Worm (Caenorhabditis elegans) whole organism, late embryonic: ENCODE results near the gene ddn-1.

ENCODE experiments used
- K02D7.2 ChIP-seq: sonication (generic microtip); optimal IDR thresholded peaks from 2 replicates; lab custom pipeline; 2017; ENCODE audit warnings: mild to moderate bottlenecking, missing genetic modification characterization, missing compliant biosample characterization
- K09A11.1 ChIP-seq: sonication (generic microtip); optimal IDR thresholded peaks from 2 replicates; lab custom pipeline; 2017; ENCODE audit warnings: antibody characterized with exemption, mild to moderate bottlenecking, missing genetic modification characterization, missing compliant biosample characterization; ENCODE audit not compliant: insufficient read depth
- T23F11.4 ChIP-seq: fragments of 200-800 bp; sonication (Bioruptor generic); optimal IDR thresholded peaks from 2 replicates; lab custom pipeline; 2018; ENCODE audit warnings: mild to moderate bottlenecking, missing genetic modification characterization, missing compliant biosample characterization
- ahr-1 ChIP-seq: sonication (generic microtip); optimal IDR thresholded peaks from 2 replicates; lab custom pipeline; 2016; ENCODE audit warnings: missing genetic modification characterization, missing compliant biosample characterization
- ama-1 ChIP-seq: fragments of 150-350 bp; optimal IDR thresholded peaks from 2 replicates; lab custom pipeline; 2014
- ceh-18 ChIP-seq: sonication (generic microtip); optimal IDR thresholded peaks from 2 replicates; lab custom pipeline; 2016; ENCODE audit warnings: missing genetic modification characterization, missing compliant biosample characterization
- ceh-19 ChIP-seq: fragments of 200-800 bp; sonication (Bioruptor generic); optimal IDR thresholded peaks from 2 replicates; lab custom pipeline; 2018; ENCODE audit warnings: mild to moderate bottlenecking, missing genetic modification characterization, missing compliant biosample characterization
- ceh-2 ChIP-seq: sonication (generic microtip); optimal IDR thresholded peaks from 2 replicates; lab custom pipeline; 2016; ENCODE audit warnings: missing genotype, missing genetic modification characterization, missing compliant biosample characterization
- ceh-22 ChIP-seq: sonication (generic microtip); optimal IDR thresholded peaks from 2 replicates; lab custom pipeline; 2017; ENCODE audit warnings: missing biosample characterization, missing genetic modification characterization
- ceh-30 ChIP-seq: fragments of 150-350 bp; optimal IDR thresholded peaks from 2 replicates; lab custom pipeline; 2014; ENCODE audit warnings: missing biosample characterization, missing genetic modification characterization
- ceh-31 ChIP-seq: sonication (generic microtip); optimal IDR thresholded peaks from 2 replicates; lab custom pipeline; 2016; ENCODE audit warnings: missing genetic modification characterization, missing compliant biosample characterization
- ceh-45 ChIP-seq: fragments of 200-800 bp; sonication (Bioruptor generic); IDR thresholded peaks from 2 replicates; pipeline ENCODE4 v1.3.6; 2022; ENCODE audit warnings: missing genetic modification reagents, missing genetic modification characterization, missing compliant biosample characterization
- ceh-48 ChIP-seq: sonication (generic microtip); optimal IDR thresholded peaks from 2 replicates; lab custom pipeline; 2016; ENCODE audit warnings: missing genetic modification characterization, inconsistent platforms, missing compliant biosample characterization
- che-1 ChIP-seq: sonication (generic microtip); optimal IDR thresholded peaks from 2 replicates; lab custom pipeline; 2016; ENCODE audit warnings: mild to moderate bottlenecking, missing genetic modification characterization, missing compliant biosample characterization
- dmd-4 ChIP-seq: sonication (generic microtip); optimal IDR thresholded peaks from 2 replicates; lab custom pipeline; 2016; ENCODE audit warnings: borderline replicate concordance, missing genetic modification characterization, missing compliant biosample characterization
- elt-4 ChIP-seq: sonication (generic microtip); optimal IDR thresholded peaks from 2 replicates; lab custom pipeline; 2016; ENCODE audit warnings: missing genetic modification characterization, missing compliant biosample characterization
- ets-4 ChIP-seq: sonication (generic microtip); optimal IDR thresholded peaks from 2 replicates; lab custom pipeline; 2016; ENCODE audit warnings: missing genetic modification characterization, missing compliant biosample characterization
- fkh-10 ChIP-seq: fragments of 150-350 bp; optimal IDR thresholded peaks from 2 replicates; lab custom pipeline; 2014; ENCODE audit warnings: missing biosample characterization, missing genetic modification reagents, missing genetic modification characterization
- fkh-6 ChIP-seq: sonication (generic microtip); optimal IDR thresholded peaks from 2 replicates; lab custom pipeline; 2016; ENCODE audit warnings: missing genetic modification characterization, missing compliant biosample characterization
- gmeb-2 ChIP-seq: sonication (generic microtip); optimal IDR thresholded peaks from 2 replicates; lab custom pipeline; 2016; ENCODE audit warnings: missing genetic modification characterization, inconsistent platforms, missing compliant biosample characterization
- hlh-13 ChIP-seq: fragments of 200-800 bp; sonication (Bioruptor generic); optimal IDR thresholded peaks from 2 replicates; lab custom pipeline; 2018; ENCODE audit warnings: mild to moderate bottlenecking, missing genetic modification characterization, missing compliant biosample characterization
- hlh-15 ChIP-seq: sonication (generic microtip); optimal IDR thresholded peaks from 2 replicates; lab custom pipeline; 2016; ENCODE audit warnings: missing genetic modification characterization, missing compliant biosample characterization
- hlh-30 ChIP-seq: sonication (generic microtip); optimal IDR thresholded peaks from 2 replicates; lab custom pipeline; 2017; ENCODE audit warnings: antibody characterized with exemption, missing genetic modification characterization, missing compliant biosample characterization; ENCODE audit not compliant: insufficient read depth
- hlh-8 ChIP-seq: sonication (generic microtip); optimal IDR thresholded peaks from 2 replicates; lab custom pipeline; 2016; ENCODE audit warnings: missing genotype, missing genetic modification characterization, missing compliant biosample characterization
- lim-6 ChIP-seq: sonication (generic microtip); optimal IDR thresholded peaks from 2 replicates; lab custom pipeline; 2016; ENCODE audit warnings: missing genetic modification characterization, missing compliant biosample characterization
- nfya-1 ChIP-seq: sonication (generic microtip); optimal IDR thresholded peaks from 2 replicates; lab custom pipeline; 2017; ENCODE audit warnings: missing genetic modification characterization, mild to moderate bottlenecking, missing compliant biosample characterization, antibody characterized with exemption, moderate library complexity
- nhr-11 ChIP-seq: fragments of 150-350 bp; optimal IDR thresholded peaks from 2 replicates; lab custom pipeline; 2014; ENCODE audit warnings: missing biosample characterization, missing genetic modification characterization
- nhr-232 ChIP-seq: sonication (generic microtip); optimal IDR thresholded peaks from 2 replicates; lab custom pipeline; 2016; ENCODE audit warnings: missing genetic modification characterization, missing compliant biosample characterization
- npax-4 ChIP-seq: sonication (generic microtip); optimal IDR thresholded peaks from 2 replicates; lab custom pipeline; 2016; ENCODE audit warnings: missing genetic modification characterization, missing compliant biosample characterization
- odd-2 ChIP-seq: sonication (generic microtip); optimal IDR thresholded peaks from 2 replicates; lab custom pipeline; 2017; ENCODE audit warnings: antibody characterized with exemption, mild to moderate bottlenecking, missing genetic modification characterization, missing compliant biosample characterization
- pat-9 ChIP-seq: fragments of 200-800 bp; sonication (Bioruptor generic); optimal IDR thresholded peaks from 2 replicates; lab custom pipeline; 2018; ENCODE audit warnings: mild to moderate bottlenecking, missing genetic modification characterization, moderate library complexity, missing compliant biosample characterization
- pha-2 ChIP-seq: sonication (generic microtip); optimal IDR thresholded peaks from 2 replicates; lab custom pipeline; 2017; ENCODE audit warnings: mild to moderate bottlenecking, missing genetic modification characterization, missing compliant biosample characterization
- pha-4 ChIP-seq: fragments of 150-350 bp; optimal IDR thresholded peaks from 2 replicates; lab custom pipeline; 2018; ENCODE audit warnings: missing biosample characterization, missing genetic modification reagents, missing genetic modification characterization
- sox-4 ChIP-seq: sonication (generic microtip); optimal IDR thresholded peaks from 2 replicates; lab custom pipeline; 2017; ENCODE audit warnings: mild to moderate bottlenecking, missing genetic modification characterization, inconsistent platforms, missing compliant biosample characterization
- tbx-2 ChIP-seq: sonication (generic microtip); optimal IDR thresholded peaks from 2 replicates; lab custom pipeline; 2016; ENCODE audit warnings: missing genetic modification characterization, missing compliant biosample characterization
- unc-3 ChIP-seq, 2 experiments: fragments of 200-800 bp in 1 of 2; sonication (Bioruptor generic) in 1 of 2; sonication (generic microtip) in 1 of 2; conservative IDR thresholded peaks in 1 of 2; optimal IDR thresholded peaks in 1 of 2; 2 replicates each; pipeline versions ENCODE4 v1.3.6 to Lab custom; 2016 to 2022; ENCODE audit warnings: missing compliant biosample characterization in 2 of 2, missing genetic modification characterization in 2 of 2, missing genetic modification reagents in 1 of 2
- unc-42 ChIP-seq: sonication (generic microtip); optimal IDR thresholded peaks from 2 replicates; lab custom pipeline; 2016; ENCODE audit warnings: missing genotype, missing genetic modification characterization, missing compliant biosample characterization
- unc-55 ChIP-seq: sonication (generic microtip); optimal IDR thresholded peaks from 2 replicates; lab custom pipeline; 2017; ENCODE audit warnings: missing biosample characterization, missing genetic modification reagents, missing genetic modification characterization
- zip-5 ChIP-seq: sonication (generic microtip); optimal IDR thresholded peaks from 2 replicates; lab custom pipeline; 2016; ENCODE audit warnings: missing genetic modification characterization, missing compliant biosample characterization
- ztf-16 ChIP-seq: sonication (generic microtip); optimal IDR thresholded peaks from 2 replicates; lab custom pipeline; 2017; ENCODE audit warnings: missing genetic modification characterization, missing compliant biosample characterization

ddn-1 gene

DNA sequence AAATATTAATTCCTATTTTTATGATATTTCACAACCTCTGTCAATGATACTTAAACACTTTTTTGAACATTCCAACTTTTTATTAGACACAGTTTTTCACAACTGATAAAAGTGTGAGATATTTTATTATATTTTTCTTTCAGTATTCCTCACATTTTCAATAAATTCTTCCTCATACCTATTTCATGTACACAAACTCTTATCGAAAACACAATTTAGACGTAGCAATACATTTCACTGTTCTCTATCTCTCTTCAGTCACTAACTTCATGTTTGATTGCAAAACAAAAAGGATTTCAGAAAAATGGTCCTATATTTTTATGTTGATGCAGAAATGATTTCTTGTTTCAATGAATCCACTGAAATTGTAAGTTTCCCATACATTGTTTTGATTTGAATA, 14.5 kb downstream of the ddn-1 start, which contains the start of gene B0507.6:
Gene B0507.6, plus strand, starts transcription at position 301 of the 400 bp plus-strand sequence.
- no peak for TF ChIP-seq nhr-232 (tag; lab: Kevin White, UChicago)
- TF ChIP-seq hlh-15 (tag; lab: Kevin White, UChicago), result no peak
- no peak for TF ChIP-seq elt-4 (tag; lab: Kevin White, UChicago)
- no peak for TF ChIP-seq gmeb-2 (tag; lab: Kevin White, UChicago)
- TF ChIP-seq fkh-6 (tag; lab: Kevin White, UChicago), result no peak
- no peak for TF ChIP-seq unc-55 (GFP tag; lab: Kevin White, UChicago)

DNA sequence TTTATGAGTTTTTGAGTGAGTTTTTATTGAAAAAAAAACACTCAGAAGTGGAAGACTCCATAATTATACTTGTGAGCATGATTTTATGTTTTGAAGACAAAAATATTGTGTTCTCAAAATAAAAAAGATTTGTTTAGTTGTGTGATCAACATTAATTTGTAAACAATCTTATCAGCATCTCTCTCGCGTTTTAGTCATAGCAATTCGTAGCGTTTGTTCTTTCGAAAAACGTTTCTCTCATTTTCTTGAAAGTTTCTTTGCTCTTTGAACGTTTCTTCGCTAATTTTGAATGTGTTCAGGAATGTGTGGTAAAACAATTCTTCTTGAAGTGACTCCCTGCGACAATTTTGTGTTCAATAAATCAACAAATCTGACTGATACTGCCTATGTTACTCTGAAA, 21.2 kb downstream of the ddn-1 start, which contains the start of gene ZC196.2:
Gene ZC196.2, plus strand, starts transcription at position 301 of the 400 bp plus-strand sequence.
- no peak for TF ChIP-seq ztf-16
- no peak for TF ChIP-seq K02D7.2 (tag; lab: Kevin White, UChicago)
- TF ChIP-seq ceh-45 (GFP tag; lab: Robert Waterston, UW), result no peak
- TF ChIP-seq ceh-22 (tag; lab: Kevin White, UChicago), result no peak
- TF ChIP-seq ama-1 (lab: Kevin White, UChicago), result no peak
- TF ChIP-seq sox-4 (tag; lab: Kevin White, UChicago), result no peak
- no peak for TF ChIP-seq ceh-18 (tag; lab: Kevin White, UChicago)
- no peak for TF ChIP-seq tbx-2 (tag; lab: Kevin White, UChicago)
- no peak for TF ChIP-seq hlh-8
- TF ChIP-seq odd-2, result no peak
- TF ChIP-seq hlh-30, result no peak
- TF ChIP-seq ceh-30 (tag; lab: Kevin White, UChicago), result no peak

DNA sequence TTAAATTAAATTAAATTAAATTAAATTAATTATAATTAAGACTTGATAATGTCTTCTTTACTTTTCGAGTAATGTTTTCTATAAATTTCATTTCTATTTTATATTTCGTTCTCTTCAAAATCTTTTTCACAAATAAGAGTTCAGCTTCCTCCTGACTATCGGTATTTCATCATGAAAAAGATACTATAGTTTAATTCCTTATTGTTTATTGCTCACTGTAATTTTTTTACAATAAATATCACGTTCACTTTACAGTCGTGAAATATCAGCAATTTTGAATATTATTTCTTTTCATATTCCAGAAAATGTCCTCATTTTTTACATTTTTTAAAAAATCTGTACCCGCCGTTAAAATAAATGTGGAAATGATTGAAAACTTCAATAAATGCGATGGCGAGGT, 23.9 kb downstream of the ddn-1 start, which contains the start of gene ZC196.3:
Gene ZC196.3, plus strand, starts transcription at position 301 of the 400 bp plus-strand sequence.
- TF ChIP-seq lim-6, result no peak
- TF ChIP-seq K02D7.2 (tag; lab: Kevin White, UChicago), result no peak
- TF ChIP-seq hlh-30, result no peak
- no peak for TF ChIP-seq gmeb-2 (tag; lab: Kevin White, UChicago)
- TF ChIP-seq fkh-6 (tag; lab: Kevin White, UChicago), result no peak
- no peak for TF ChIP-seq hlh-15 (tag; lab: Kevin White, UChicago)
- no peak for TF ChIP-seq pha-4 (tag; lab: Kevin White, UChicago)
- TF ChIP-seq nhr-11, result no peak
- no peak for TF ChIP-seq hlh-13 (GFP tag; lab: Kevin White, UChicago)
- no peak for TF ChIP-seq ets-4 (tag; lab: Kevin White, UChicago)
- TF ChIP-seq T23F11.4 (GFP tag; lab: Kevin White, UChicago), result no peak
- TF ChIP-seq unc-42 (tag; lab: Kevin White, UChicago), result no peak

DNA sequence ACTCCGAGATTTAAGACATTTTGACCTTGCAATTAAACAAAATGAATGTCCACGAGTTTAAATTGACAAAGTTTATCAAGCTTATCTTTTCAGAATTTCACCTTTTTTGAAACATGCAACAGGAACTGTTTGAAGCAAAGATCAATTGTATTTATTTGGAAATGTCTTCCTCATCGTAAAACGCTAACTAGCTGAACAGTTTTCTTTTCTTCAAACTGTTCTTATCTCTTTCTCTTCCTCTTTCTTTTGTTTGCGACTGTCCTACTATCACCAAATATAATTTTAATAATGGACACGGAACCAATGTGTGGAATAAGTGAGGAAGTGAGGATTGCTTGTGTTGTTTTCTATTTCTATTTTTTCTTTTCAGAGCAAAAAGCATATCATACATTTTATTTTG, 27.4 kb downstream of the ddn-1 start, which contains the start of gene ZC196.4:
Gene ZC196.4, plus strand, starts transcription at position 173 of the 400 bp plus-strand sequence.
- TF ChIP-seq npax-4 (tag; lab: Kevin White, UChicago) (no peak), nfya-1 (tag; lab: Kevin White, UChicago) (no peak), nhr-11 (no peak), ceh-31 (tag; lab: Kevin White, UChicago) (no peak), ceh-19 (no peak), unc-3 (GFP tag; conservative IDR thresholded peaks at IDR 0.05; lab: Robert Waterston, UW) (no peak), unc-3 (tag; optimal IDR thresholded peaks at IDR 0.05; lab: Kevin White, UChicago) (no peak), fkh-10 (GFP tag; lab: Kevin White, UChicago) (no peak), hlh-8 (no peak), dmd-4 (tag; lab: Kevin White, UChicago) (no peak)
- TF ChIP-seq, all 69 proteins: peak for 0

DNA sequence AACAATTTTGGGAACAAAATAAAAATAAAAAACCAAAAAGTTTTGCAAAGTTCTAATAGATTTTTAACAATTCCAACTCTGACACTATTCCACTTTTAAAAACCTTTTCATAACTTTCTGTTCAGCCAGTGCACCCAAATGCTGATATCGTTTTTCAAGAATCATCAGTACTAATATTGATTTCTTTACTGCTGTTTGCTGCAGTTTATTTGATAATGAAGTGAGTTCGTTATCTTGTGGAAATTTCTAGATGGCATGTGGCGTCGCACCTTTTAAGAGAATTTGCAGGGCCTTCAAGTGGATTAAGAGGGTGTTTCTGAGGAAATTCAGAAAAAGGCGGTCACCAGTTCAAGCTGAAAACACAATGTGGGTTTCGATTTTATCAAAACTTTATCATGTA, 29.3 kb downstream of the ddn-1 start:
- TF ChIP-seq che-1 (tag; lab: Kevin White, UChicago), result no peak
- TF ChIP-seq gmeb-2 (tag; lab: Kevin White, UChicago), result no peak
- TF ChIP-seq lim-6, result no peak
- TF ChIP-seq ceh-30 (tag; lab: Kevin White, UChicago), result no peak
- TF ChIP-seq pha-2 (tag; lab: Kevin White, UChicago), result no peak
- no peak for TF ChIP-seq zip-5 (tag; lab: Kevin White, UChicago)
- TF ChIP-seq K09A11.1, result no peak
- no peak for TF ChIP-seq nhr-232 (tag; lab: Kevin White, UChicago)
- TF ChIP-seq fkh-6 (tag; lab: Kevin White, UChicago), result no peak
- TF ChIP-seq hlh-13 (GFP tag; lab: Kevin White, UChicago), result no peak
- TF ChIP-seq pat-9, result no peak
- no peak for TF ChIP-seq ceh-2 (tag; lab: Kevin White, UChicago)
- no peak for TF ChIP-seq ahr-1 (tag; lab: Kevin White, UChicago)
- no peak for TF ChIP-seq ceh-48
- TF ChIP-seq unc-42 (tag; lab: Kevin White, UChicago), result no peak
- no peak for TF ChIP-seq sox-4 (tag; lab: Kevin White, UChicago)
- TF ChIP-seq ets-4 (tag; lab: Kevin White, UChicago), result no peak
- no peak for TF ChIP-seq unc-3 (GFP tag; conservative IDR thresholded peaks at IDR 0.05; lab: Robert Waterston, UW)
- no peak for TF ChIP-seq unc-3 (tag; optimal IDR thresholded peaks at IDR 0.05; lab: Kevin White, UChicago)
